Fruit fly (Drosophila melanogaster) whole organism, embryonic: ENCODE measurements around the gene CG12728.

ENCODE experiments used
- CG1603 ChIP-seq: fragments of 200-800 bp; sonication (Bioruptor generic); optimal IDR thresholded peaks from 2 replicates; lab custom pipeline; 2019; ENCODE audit warnings: missing biosample characterization, mild to moderate bottlenecking, missing genetic modification characterization, moderate library complexity
- esg ChIP-seq: fragments of 200-800 bp; sonication (Bioruptor generic); conservative IDR thresholded peaks from 2 replicates; pipeline ENCODE4 v1.3.6; 2022; ENCODE audit warnings: missing biosample characterization, missing genetic modification characterization
- maf-S ChIP-seq: fragments of 200-800 bp; sonication (Bioruptor generic); optimal IDR thresholded peaks from 2 replicates; lab custom pipeline; 2016; ENCODE audit warnings: missing biosample characterization, missing genetic modification characterization

DNA sequence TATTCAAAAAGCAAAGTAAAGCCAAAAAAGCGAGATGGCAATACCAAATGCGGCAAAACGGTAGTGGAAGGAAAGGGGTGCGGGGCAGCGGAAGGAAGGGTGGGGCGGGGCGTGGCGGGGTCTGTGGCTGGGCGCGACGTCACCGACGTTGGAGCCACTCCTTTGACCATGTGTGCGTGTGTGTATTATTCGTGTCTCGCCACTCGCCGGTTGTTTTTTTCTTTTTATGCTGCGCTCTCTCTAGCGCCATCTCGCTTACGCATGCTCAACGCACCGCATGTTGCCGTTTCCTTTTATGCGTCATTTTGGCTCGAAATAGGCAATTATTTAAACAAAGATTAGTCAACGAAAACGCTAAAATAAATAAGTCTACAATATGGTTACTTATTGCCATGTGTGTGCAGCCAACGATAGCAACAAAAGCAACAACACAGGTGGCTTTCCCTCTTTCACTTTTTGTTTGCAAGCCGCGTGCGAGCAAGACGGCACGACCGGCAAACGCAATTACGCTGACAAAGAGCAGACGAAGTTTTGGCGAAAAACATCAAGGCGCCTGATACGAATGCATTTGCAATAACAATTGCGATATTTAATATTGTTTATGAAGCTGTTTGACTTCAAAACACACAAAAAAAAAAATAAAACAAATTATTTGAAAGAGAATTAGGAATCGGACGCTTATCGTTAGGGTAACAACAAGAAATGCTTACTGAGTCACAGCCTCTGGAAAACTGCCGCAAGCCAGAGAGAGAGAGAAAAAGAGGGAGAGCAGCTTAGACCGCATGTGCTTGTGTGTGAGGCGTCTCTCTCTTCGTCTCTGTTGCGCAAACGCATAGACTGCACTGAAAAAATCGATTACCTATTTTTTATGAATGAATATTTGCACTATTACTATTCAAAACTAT, 42.9 kb upstream of the CG12728 start:
- TF ChIP-seq esg (GFP tag; lab: Robert Waterston, UW) (no peak), maf-S (GFP tag; lab: Kevin White, UChicago) (no peak), CG1603 (tag; lab: Kevin White, UChicago) (no peak)
